Worm (Caenorhabditis elegans) whole organism, L3 larva: ENCODE data around the gene F31F7.1.

ENCODE experiments used
- R02D3.7 ChIP-seq: fragments of 150-350 bp; optimal IDR thresholded peaks from 2 replicates; lab custom pipeline; 2014; ENCODE audit warnings: missing biosample characterization, missing genetic modification characterization
- ZK546.5 ChIP-seq: sonication (generic microtip); optimal IDR thresholded peaks from 2 replicates; lab custom pipeline; 2017; ENCODE audit warnings: missing biosample characterization, missing genetic modification characterization
- aly-2 ChIP-seq: fragments of 150-350 bp; optimal IDR thresholded peaks from 2 replicates; lab custom pipeline; 2014; ENCODE audit warnings: missing biosample characterization, missing genetic modification characterization
- ama-1 ChIP-seq: fragments of 150-350 bp; optimal IDR thresholded peaks from 2 replicates; lab custom pipeline; 2018
- ceh-16 ChIP-seq: sonication (generic microtip); optimal IDR thresholded peaks from 2 replicates; lab custom pipeline; 2017; ENCODE audit warnings: missing biosample characterization, missing genetic modification characterization
- ceh-28 ChIP-seq: fragments of 150-350 bp; optimal IDR thresholded peaks from 2 replicates; lab custom pipeline; 2014; ENCODE audit warnings: missing biosample characterization, missing genetic modification reagents, missing genetic modification characterization
- ceh-82 ChIP-seq: fragments of 150-350 bp; optimal IDR thresholded peaks from 2 replicates; lab custom pipeline; 2014; ENCODE audit warnings: missing biosample characterization, missing genetic modification characterization
- ceh-9 ChIP-seq: sonication (generic microtip); optimal IDR thresholded peaks from 2 replicates; lab custom pipeline; 2018; ENCODE audit warnings: missing biosample characterization, missing genetic modification characterization
- daf-12 ChIP-seq: fragments of 150-350 bp; optimal IDR thresholded peaks from 2 replicates; lab custom pipeline; 2014; ENCODE audit warnings: missing biosample characterization, missing genetic modification reagents, missing genetic modification characterization
- egl-27 ChIP-seq: sonication (generic microtip); optimal IDR thresholded peaks from 4 replicates; lab custom pipeline; 2017; ENCODE audit warnings: missing biosample characterization, missing genetic modification reagents, missing genetic modification characterization
- egl-5 ChIP-seq: fragments of 150-350 bp; optimal IDR thresholded peaks from 2 replicates; lab custom pipeline; 2017; ENCODE audit warnings: missing biosample characterization, missing genetic modification reagents, missing genetic modification characterization, inconsistent platforms
- elt-1 ChIP-seq: fragments of 150-350 bp; optimal IDR thresholded peaks from 2 replicates; lab custom pipeline; 2014; ENCODE audit warnings: missing biosample characterization, missing genetic modification characterization
- elt-2 ChIP-seq: sonication (generic microtip); optimal IDR thresholded peaks from 2 replicates; lab custom pipeline; 2016; ENCODE audit warnings: missing genetic modification reagents, mild to moderate bottlenecking, missing genetic modification characterization, missing compliant biosample characterization
- elt-3 ChIP-seq, 3 experiments: fragments of 150-350 bp in 1 of 3; sonication (generic microtip) in 2 of 3; optimal IDR thresholded peaks; 2 replicates in 2 of 3; 4 replicates in 1 of 3; lab custom pipeline; 2014 to 2017; ENCODE audit warnings: missing biosample characterization in 3 of 3, missing genetic modification characterization in 3 of 3
- eor-1 ChIP-seq, 2 experiments: fragments of 150-350 bp; optimal IDR thresholded peaks; 2 replicates each; lab custom pipeline; 2014 to 2018; ENCODE audit warnings: missing biosample characterization in 2 of 2, missing genetic modification characterization in 2 of 2
- fkh-10 ChIP-seq: sonication (generic microtip); optimal IDR thresholded peaks from 2 replicates; lab custom pipeline; 2017; ENCODE audit warnings: missing biosample characterization, missing genetic modification reagents, missing genetic modification characterization
- fkh-2 ChIP-seq: fragments of 150-350 bp; optimal IDR thresholded peaks from 2 replicates; lab custom pipeline; 2014; ENCODE audit warnings: missing biosample characterization, missing genetic modification reagents, missing genetic modification characterization
- fos-1 ChIP-seq: fragments of 150-350 bp; optimal IDR thresholded peaks from 2 replicates; lab custom pipeline; 2014; ENCODE audit warnings: missing biosample characterization, missing genetic modification characterization
- hmg-11 ChIP-seq: sonication (generic microtip); optimal IDR thresholded peaks from 2 replicates; lab custom pipeline; 2016; ENCODE audit warnings: missing genetic modification characterization, missing compliant biosample characterization
- jun-1 ChIP-seq: fragments of 150-350 bp; optimal IDR thresholded peaks from 2 replicates; lab custom pipeline; 2014; ENCODE audit warnings: missing biosample characterization, missing genetic modification reagents, missing genetic modification characterization
- lin-15B ChIP-seq: fragments of 150-350 bp; optimal IDR thresholded peaks from 2 replicates; lab custom pipeline; 2014; ENCODE audit warnings: missing biosample characterization, missing genetic modification characterization
- lin-39 ChIP-seq: fragments of 150-350 bp; optimal IDR thresholded peaks from 2 replicates; lab custom pipeline; 2018; ENCODE audit warnings: missing biosample characterization, missing genetic modification reagents, missing genetic modification characterization
- lsy-12 ChIP-seq: sonication (generic microtip); optimal IDR thresholded peaks from 2 replicates; lab custom pipeline; 2016; ENCODE audit warnings: mild to moderate bottlenecking, missing genetic modification characterization, missing compliant biosample characterization
- mdl-1 ChIP-seq: fragments of 150-350 bp; optimal IDR thresholded peaks from 2 replicates; lab custom pipeline; 2014; ENCODE audit warnings: missing biosample characterization, missing genetic modification characterization
- mml-1 ChIP-seq: fragments of 150-350 bp; sonication (generic microtip); optimal IDR thresholded peaks from 3 replicates; lab custom pipeline; 2014; ENCODE audit warnings: missing biosample characterization, missing genetic modification characterization
- nfya-1 ChIP-seq: sonication (generic microtip); optimal IDR thresholded peaks from 2 replicates; lab custom pipeline; 2017; ENCODE audit warnings: missing genetic modification characterization, mild to moderate bottlenecking, missing compliant biosample characterization, antibody characterized with exemption, moderate library complexity; ENCODE audit not compliant: insufficient read depth
- nhr-11 ChIP-seq: fragments of 150-350 bp; optimal IDR thresholded peaks from 2 replicates; lab custom pipeline; 2014; ENCODE audit warnings: missing biosample characterization, missing genetic modification characterization
- nhr-12 ChIP-seq: fragments of 150-350 bp; optimal IDR thresholded peaks from 2 replicates; lab custom pipeline; 2014; ENCODE audit warnings: missing biosample characterization, missing genetic modification characterization
- nhr-23 ChIP-seq: fragments of 150-350 bp; optimal IDR thresholded peaks from 2 replicates; lab custom pipeline; 2014; ENCODE audit warnings: missing biosample characterization, missing genetic modification reagents, missing genetic modification characterization
- nhr-237 ChIP-seq: fragments of 150-350 bp; optimal IDR thresholded peaks from 2 replicates; lab custom pipeline; 2014; ENCODE audit warnings: missing biosample characterization, missing genetic modification characterization
- nhr-25 ChIP-seq: sonication (generic microtip); optimal IDR thresholded peaks from 2 replicates; lab custom pipeline; 2017; ENCODE audit warnings: missing biosample characterization, missing genetic modification characterization
- nhr-28 ChIP-seq: fragments of 150-350 bp; optimal IDR thresholded peaks from 2 replicates; lab custom pipeline; 2014; ENCODE audit warnings: missing biosample characterization, missing genetic modification characterization
- nhr-43 ChIP-seq: sonication (generic microtip); optimal IDR thresholded peaks from 2 replicates; lab custom pipeline; 2016; ENCODE audit warnings: mild to moderate bottlenecking, missing genetic modification characterization, missing compliant biosample characterization; ENCODE audit not compliant: poor library complexity, severe bottlenecking
- nhr-67 ChIP-seq: fragments of 150-350 bp; optimal IDR thresholded peaks from 2 replicates; lab custom pipeline; 2014; ENCODE audit warnings: missing biosample characterization, missing genetic modification characterization
- nhr-76 ChIP-seq: fragments of 150-350 bp; sonication (generic microtip); optimal IDR thresholded peaks from 5 replicates; lab custom pipeline; 2014; ENCODE audit warnings: missing biosample characterization, missing genetic modification characterization
- nhr-77 ChIP-seq: fragments of 150-350 bp; optimal IDR thresholded peaks from 2 replicates; lab custom pipeline; 2014; ENCODE audit warnings: missing biosample characterization, missing genetic modification characterization
- pha-4 ChIP-seq: fragments of 150-350 bp; optimal IDR thresholded peaks from 2 replicates; lab custom pipeline; 2014; ENCODE audit warnings: missing biosample characterization, missing genetic modification reagents, missing genetic modification characterization
- pqm-1 ChIP-seq: fragments of 150-350 bp; optimal IDR thresholded peaks from 2 replicates; lab custom pipeline; 2017; ENCODE audit warnings: missing biosample characterization, missing genetic modification characterization, inconsistent platforms
- sea-2 ChIP-seq: fragments of 150-350 bp; sonication (generic microtip); optimal IDR thresholded peaks from 4 replicates; lab custom pipeline; 2014; ENCODE audit warnings: missing biosample characterization, missing genetic modification reagents, missing genetic modification characterization
- skn-1 ChIP-seq: fragments of 150-350 bp; optimal IDR thresholded peaks from 2 replicates; lab custom pipeline; 2014; ENCODE audit warnings: missing biosample characterization, missing genetic modification characterization
- snpc-4 ChIP-seq: fragments of 150-350 bp; optimal IDR thresholded peaks from 2 replicates; lab custom pipeline; 2014; ENCODE audit warnings: missing biosample characterization, missing genetic modification characterization
- tbx-2 ChIP-seq: sonication (generic microtip); optimal IDR thresholded peaks from 2 replicates; lab custom pipeline; 2016; ENCODE audit warnings: mild to moderate bottlenecking, missing genetic modification characterization, missing compliant biosample characterization
- unc-39 ChIP-seq: sonication (generic microtip); optimal IDR thresholded peaks from 4 replicates; lab custom pipeline; 2017; ENCODE audit warnings: missing biosample characterization, missing genetic modification characterization
- unc-62 ChIP-seq: fragments of 150-350 bp; sonication (generic microtip); optimal IDR thresholded peaks from 4 replicates; lab custom pipeline; 2014; ENCODE audit warnings: missing biosample characterization, missing genetic modification reagents, missing genetic modification characterization
- zag-1 ChIP-seq: fragments of 150-350 bp; optimal IDR thresholded peaks from 2 replicates; lab custom pipeline; 2014; ENCODE audit warnings: missing biosample characterization, missing genetic modification characterization
- ztf-11 ChIP-seq: fragments of 150-350 bp; optimal IDR thresholded peaks from 2 replicates; lab custom pipeline; 2014; ENCODE audit warnings: missing biosample characterization, missing genetic modification characterization
- ztf-4 ChIP-seq: fragments of 150-350 bp; optimal IDR thresholded peaks from 2 replicates; lab custom pipeline; 2014; ENCODE audit warnings: missing biosample characterization, missing genetic modification characterization

The F31F7.1 gene

ce11 chrV:6247397-6247796 is 28.8 kb upstream of the F31F7.1 start:
- TF ChIP-seq unc-62 (GFP tag; lab: Kevin White, UChicago) = peak; percentile 9
- TF ChIP-seq pqm-1 (tag; lab: Kevin White, UChicago) = peak; percentile 29
- TF ChIP-seq ceh-16 (tag; lab: Kevin White, UChicago) = no peak
- no peak for TF ChIP-seq unc-39 (tag; lab: Kevin White, UChicago)
- peak; percentile 79 for TF ChIP-seq elt-2 (tag; lab: Kevin White, UChicago)
- no peak for TF ChIP-seq fos-1
- no peak for TF ChIP-seq nhr-237 (tag; lab: Kevin White, UChicago)
- TF ChIP-seq egl-5 = no peak
- no peak for TF ChIP-seq snpc-4 (tag; lab: Kevin White, UChicago)
- no peak for TF ChIP-seq zag-1 (tag; lab: Kevin White, UChicago)
- peak; percentile 82 for TF ChIP-seq nhr-25
- TF ChIP-seq ztf-4 (tag; lab: Kevin White, UChicago) = no peak
- TF ChIP-seq fkh-10 = no peak
- TF ChIP-seq nhr-12 (tag; lab: Kevin White, UChicago) = no peak
- TF ChIP-seq nhr-23 (tag; lab: Kevin White, UChicago) = peak; percentile 93
- no peak for TF ChIP-seq elt-1 (tag; lab: Kevin White, UChicago)
- TF ChIP-seq ama-1 (lab: Kevin White, UChicago) = no peak
- TF ChIP-seq nhr-67 (tag; lab: Kevin White, UChicago) = no peak
- no peak for TF ChIP-seq lin-15B
- no peak for TF ChIP-seq lin-39 (tag; lab: Kevin White, UChicago)
- TF ChIP-seq elt-3 (tag; optimal IDR thresholded peaks at IDR 0.05; lab: Kevin White, UChicago) = peak; percentile 45 to 94 (median 89)
- TF ChIP-seq aly-2 (tag; lab: Kevin White, UChicago) = no peak
- TF ChIP-seq ceh-9 (tag; lab: Kevin White, UChicago) = no peak
- TF ChIP-seq nhr-77 (tag; lab: Kevin White, UChicago) = no peak
- TF ChIP-seq ceh-82 = no peak
- peak; percentile 59 for TF ChIP-seq mdl-1 (tag; lab: Kevin White, UChicago)
- no peak for TF ChIP-seq nhr-28
- no peak for TF ChIP-seq fkh-2
- TF ChIP-seq pha-4 (tag; lab: Kevin White, UChicago) = no peak
- TF ChIP-seq hmg-11 (tag; lab: Kevin White, UChicago) = no peak
- TF ChIP-seq skn-1 (tag; lab: Kevin White, UChicago) = no peak
- no peak for TF ChIP-seq ZK546.5 (tag; lab: Kevin White, UChicago)
- no peak for TF ChIP-seq ztf-11
- no peak for TF ChIP-seq nhr-76 (tag; lab: Kevin White, UChicago)
- no peak for TF ChIP-seq sea-2
- TF ChIP-seq ceh-28 (tag; lab: Kevin White, UChicago) = peak; percentile 50
- TF ChIP-seq nhr-11 = no peak
- TF ChIP-seq nhr-43 (tag; lab: Kevin White, UChicago) = peak; percentile 97
- peak; percentile 34 for TF ChIP-seq R02D3.7
- TF ChIP-seq mml-1 (tag; lab: Kevin White, UChicago) = no peak
- TF ChIP-seq tbx-2 (tag; lab: Kevin White, UChicago) = no peak
- no peak for TF ChIP-seq daf-12 (tag; lab: Kevin White, UChicago)
- no peak for TF ChIP-seq lsy-12 (tag; lab: Kevin White, UChicago)
- no peak for TF ChIP-seq eor-1 (tag; optimal IDR thresholded peaks at IDR 0.05; lab: Kevin White, UChicago)
- TF ChIP-seq jun-1 (tag; lab: Kevin White, UChicago) = peak; percentile 32
- no peak for TF ChIP-seq egl-27 (tag; lab: Kevin White, UChicago)
- no peak for TF ChIP-seq nfya-1 (tag; lab: Kevin White, UChicago)
